Worm (Caenorhabditis elegans): ENCODE data around the gene ctr-9.

- TF ChIP-seq him-1 (tag; optimal IDR thresholded peaks at IDR 0.05) (no peak), dao-5 (tag; optimal IDR thresholded peaks at IDR 0.05) (no peak), W03F9.2 (tag; optimal IDR thresholded peaks at IDR 0.05) (no peak)
Observed at ce11 chrIII:9511660-9512059, 20.5 kb downstream of the ctr-9 start.

Measured in whole organism, L4/young adult.